Worm (Caenorhabditis elegans) whole organism, late embryonic: ENCODE data around the gene nhr-153.

Experiments
- F13H6.1 ChIP-seq: sonication (generic microtip); optimal IDR thresholded peaks from 2 replicates; lab custom pipeline; 2016; ENCODE audit warnings: missing genetic modification characterization, missing compliant biosample characterization
- ahr-1 ChIP-seq: sonication (generic microtip); optimal IDR thresholded peaks from 2 replicates; lab custom pipeline; 2016; ENCODE audit warnings: missing genetic modification characterization, missing compliant biosample characterization
- ama-1 ChIP-seq: fragments of 150-350 bp; optimal IDR thresholded peaks from 2 replicates; lab custom pipeline; 2014
- ceh-31 ChIP-seq: sonication (generic microtip); optimal IDR thresholded peaks from 2 replicates; lab custom pipeline; 2016; ENCODE audit warnings: missing genetic modification characterization, missing compliant biosample characterization
- elt-2 ChIP-seq: sonication (generic microtip); optimal IDR thresholded peaks from 2 replicates; lab custom pipeline; 2016; ENCODE audit warnings: missing genetic modification reagents, missing genetic modification characterization, missing compliant biosample characterization
- ets-4 ChIP-seq: sonication (generic microtip); optimal IDR thresholded peaks from 2 replicates; lab custom pipeline; 2016; ENCODE audit warnings: missing genetic modification characterization, missing compliant biosample characterization
- hlh-15 ChIP-seq: sonication (generic microtip); optimal IDR thresholded peaks from 2 replicates; lab custom pipeline; 2016; ENCODE audit warnings: missing genetic modification characterization, missing compliant biosample characterization
- hlh-6 ChIP-seq: sonication (generic microtip); optimal IDR thresholded peaks from 2 replicates; lab custom pipeline; 2016; ENCODE audit warnings: missing genotype, missing genetic modification characterization, missing compliant biosample characterization
- mec-3 ChIP-seq: sonication (generic microtip); optimal IDR thresholded peaks from 2 replicates; lab custom pipeline; 2016; ENCODE audit warnings: borderline replicate concordance, missing genetic modification characterization, missing compliant biosample characterization
- nhr-11 ChIP-seq: fragments of 150-350 bp; optimal IDR thresholded peaks from 2 replicates; lab custom pipeline; 2014; ENCODE audit warnings: missing biosample characterization, missing genetic modification characterization
- odd-2 ChIP-seq: sonication (generic microtip); optimal IDR thresholded peaks from 2 replicates; lab custom pipeline; 2017; ENCODE audit warnings: antibody characterized with exemption, mild to moderate bottlenecking, missing genetic modification characterization, missing compliant biosample characterization
- sdc-2 ChIP-seq: sonication (generic microtip); optimal IDR thresholded peaks from 2 replicates; lab custom pipeline; 2016; ENCODE audit warnings: missing genotype, missing genetic modification characterization, missing compliant biosample characterization
- sox-4 ChIP-seq: sonication (generic microtip); optimal IDR thresholded peaks from 2 replicates; lab custom pipeline; 2017; ENCODE audit warnings: mild to moderate bottlenecking, missing genetic modification characterization, inconsistent platforms, missing compliant biosample characterization

ce11 chrV:12152857-12153256 lies 48.8 kb downstream of the nhr-153 start, which contains the start of gene C27A7.8:
- TF ChIP-seq F13H6.1 (tag; lab: Kevin White, UChicago) (no peak), ahr-1 (no peak), ama-1 (lab: Kevin White, UChicago) (no peak), ceh-31 (tag; lab: Kevin White, UChicago) (no peak), odd-2 (tag; lab: Kevin White, UChicago) (no peak), mec-3 (no peak), elt-2 (tag; lab: Kevin White, UChicago) (no peak), hlh-6 (tag; lab: Kevin White, UChicago) (no peak), sox-4 (no peak), hlh-15 (tag; lab: Kevin White, UChicago) (no peak), sdc-2 (no peak), ets-4 (tag; lab: Kevin White, UChicago) (no peak), nhr-11 (tag; lab: Kevin White, UChicago) (no peak)
